Worm (Caenorhabditis elegans): ENCODE results near the gene pho-4.
A peak's percentile ranks its signal among the peaks of the same experiment; 100 is the strongest.

DNA sequence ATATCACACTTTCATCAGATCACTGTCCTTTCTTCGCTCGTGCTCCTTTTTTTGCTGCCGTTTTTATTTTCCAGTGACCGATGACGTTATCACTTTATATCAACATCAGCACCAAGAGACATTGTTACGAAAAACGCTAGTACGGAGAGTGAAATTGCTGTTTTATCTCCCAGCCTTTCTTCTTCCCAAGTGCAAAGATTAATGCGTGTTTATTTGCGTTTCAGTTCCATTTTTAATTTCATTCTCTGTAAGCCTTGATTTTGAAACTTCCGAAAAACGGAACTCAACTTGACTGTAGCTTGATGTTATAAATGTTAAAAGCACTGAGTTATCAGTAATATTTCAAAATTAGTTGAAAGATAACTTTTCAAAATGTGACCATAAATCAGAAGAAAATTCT is 51.4 kb downstream of the pho-4 start:
- TF ChIP-seq lsy-2 (tag; optimal IDR thresholded peaks at IDR 0.05) (no peak), pqm-1 (tag; optimal IDR thresholded peaks at IDR 0.05) (peak; percentile 51), lin-29 (GFP tag; IDR thresholded peaks at IDR 0.05) (no peak), dmd-9 (GFP tag; IDR thresholded peaks at IDR 0.05) (no peak), skn-1 (tag; optimal IDR thresholded peaks at IDR 0.05) (no peak), ZK546.5 (tag; optimal IDR thresholded peaks at IDR 0.05) (no peak), daf-12 (tag; optimal IDR thresholded peaks at IDR 0.05) (no peak), lin-13 (GFP tag; optimal IDR thresholded peaks at IDR 0.05) (no peak)
